Worm (Caenorhabditis elegans) whole organism, L4/young adult: ENCODE data around the gene arp-6.

Experiments
- W03F9.2 ChIP-seq: fragments of 150-350 bp; optimal IDR thresholded peaks from 2 replicates; lab custom pipeline; 2014; ENCODE audit warnings: missing biosample characterization, missing genetic modification characterization
- dao-5 ChIP-seq: sonication (generic microtip); optimal IDR thresholded peaks from 2 replicates; lab custom pipeline; 2016; ENCODE audit warnings: missing genotype, missing genetic modification characterization, moderate library complexity, missing compliant biosample characterization
- him-1 ChIP-seq: sonication (generic microtip); optimal IDR thresholded peaks from 2 replicates; lab custom pipeline; 2016; ENCODE audit warnings: missing genotype, missing genetic modification reagents, missing genetic modification characterization, missing compliant biosample characterization

ce11 chrII:8047264-8047663, 10.1 kb upstream of the arp-6 start, which contains the start of gene apn-1:
- no peak for TF ChIP-seq dao-5 (tag; lab: Kevin White, UChicago)
- TF ChIP-seq him-1 (tag; lab: Kevin White, UChicago): no peak
- no peak for TF ChIP-seq W03F9.2 (tag; lab: Kevin White, UChicago)
